Fruit fly (Drosophila melanogaster): ENCODE results near the gene CG10553.

The CG10553 gene

DNA sequence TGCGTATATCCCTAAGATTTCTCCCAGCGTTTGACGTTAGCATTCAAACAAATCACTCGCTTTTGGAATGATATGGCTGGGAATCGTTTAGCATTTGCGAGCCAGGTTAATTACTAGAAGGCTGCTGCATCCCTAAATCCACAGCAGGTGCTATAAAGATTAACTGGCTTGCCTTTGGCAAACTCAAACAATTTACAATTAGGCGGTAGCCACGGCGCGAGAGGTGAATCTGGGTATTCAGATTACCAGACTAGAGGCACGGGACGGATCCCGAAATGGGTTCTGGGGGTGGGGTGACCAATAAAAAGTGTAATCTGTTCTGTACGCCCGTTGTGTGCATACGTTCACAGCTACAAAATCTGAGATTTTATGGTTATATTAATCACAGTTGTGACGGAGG is 36.7 kb downstream of the CG10553 start, which contains the start of gene CG11892 (continued):
- TF ChIP-seq Hsf (GFP tag; optimal IDR thresholded peaks at IDR 0.05): no peak
- no peak for TF ChIP-seq lola (GFP tag; optimal IDR thresholded peaks at IDR 0.05)
- TF ChIP-seq chinmo (GFP tag; IDR thresholded peaks at IDR 0.05; ENCODE audit: partially characterized antibody): no peak
- TF ChIP-seq cas (GFP tag; IDR thresholded peaks at IDR 0.05): no peak
- TF ChIP-seq vnd (GFP tag; IDR thresholded peaks at IDR 0.05; ENCODE audit: partially characterized antibody): no peak
- no peak for TF ChIP-seq Dref (GFP tag; IDR thresholded peaks at IDR 0.05)
- no peak for TF ChIP-seq CG6254 (GFP tag; optimal IDR thresholded peaks at IDR 0.05)
- no peak for TF ChIP-seq run (tag; optimal IDR thresholded peaks at IDR 0.05)
- no peak for TF ChIP-seq Kr (GFP tag; optimal IDR thresholded peaks at IDR 0.05)
- peak; percentile 48 for TF ChIP-seq sug (tag; optimal IDR thresholded peaks at IDR 0.05)
- no peak for TF ChIP-seq nom (GFP tag; optimal IDR thresholded peaks at IDR 0.05)
- TF ChIP-seq al (GFP tag; IDR thresholded peaks at IDR 0.05): no peak
- TF ChIP-seq cato (GFP tag; optimal IDR thresholded peaks at IDR 0.05; ENCODE audit: borderline replicate concordance): no peak
- TF ChIP-seq GATAe (GFP tag; conservative IDR thresholded peaks at IDR 0.05): no peak
- TF ChIP-seq trem (tag; optimal IDR thresholded peaks at IDR 0.05): no peak
- TF ChIP-seq aop (GFP tag; IDR thresholded peaks at IDR 0.05): no peak
- no peak for TF ChIP-seq CG15073 (GFP tag; optimal IDR thresholded peaks at IDR 0.05)
- no peak for TF ChIP-seq CG4730 (GFP tag; IDR thresholded peaks at IDR 0.05)
- no peak for TF ChIP-seq grn (GFP tag; optimal IDR thresholded peaks at IDR 0.05)
- TF ChIP-seq Sin3A (optimal IDR thresholded peaks at IDR 0.05): no peak
- no peak for TF ChIP-seq Xbp1 (GFP tag; optimal IDR thresholded peaks at IDR 0.05)
- TF ChIP-seq hth (optimal IDR thresholded peaks at IDR 0.05): no peak
- TF ChIP-seq esg (GFP tag; conservative IDR thresholded peaks at IDR 0.05): no peak
- TF ChIP-seq lmd (GFP tag; IDR thresholded peaks at IDR 0.05): no peak
- TF ChIP-seq gcm2 (GFP tag; optimal IDR thresholded peaks at IDR 0.05): no peak
- no peak for TF ChIP-seq HLHmδ (GFP tag; optimal IDR thresholded peaks at IDR 0.05)
- peak; percentile 52 for TF ChIP-seq BtbVII (GFP tag; optimal IDR thresholded peaks at IDR 0.05)
- TF ChIP-seq CG7372 (GFP tag; IDR thresholded peaks at IDR 0.05): no peak
- no peak for TF ChIP-seq ab (GFP tag; optimal IDR thresholded peaks at IDR 0.05)
- no peak for TF ChIP-seq CG13123 (GFP tag; optimal IDR thresholded peaks at IDR 0.05)
- TF ChIP-seq jigr1 (GFP tag; IDR thresholded peaks at IDR 0.05): no peak
- peak; percentile 45; the same call in 1 of the 3 replicates for TF ChIP-seq otp (GFP tag; IDR thresholded peaks at IDR 0.05)
- TF ChIP-seq CG43689 (GFP tag; IDR thresholded peaks at IDR 0.05): no peak
- TF ChIP-seq mld (GFP tag; IDR thresholded peaks at IDR 0.05; ENCODE audit: partially characterized antibody): no peak
- no peak for TF ChIP-seq twi (tag; optimal IDR thresholded peaks at IDR 0.05)
- TF ChIP-seq Trl (optimal IDR thresholded peaks at IDR 0.05): no peak
- TF ChIP-seq Trl (GFP tag; optimal IDR thresholded peaks at IDR 0.05): no peak
- no peak for TF ChIP-seq CG16779 (GFP tag; IDR thresholded peaks at IDR 0.05)
- TF ChIP-seq tap (tag; optimal IDR thresholded peaks at IDR 0.05): peak; percentile 52
- no peak for TF ChIP-seq gro (GFP tag; optimal IDR thresholded peaks at IDR 0.05)
- no peak for TF ChIP-seq CG8478 (optimal IDR thresholded peaks at IDR 0.05)
- no peak for TF ChIP-seq Dip2 (GFP tag; IDR thresholded peaks at IDR 0.05)
- no peak for TF ChIP-seq cad (GFP tag; optimal IDR thresholded peaks at IDR 0.05)
- TF ChIP-seq CG7745 (tag; optimal IDR thresholded peaks at IDR 0.05): no peak
- TF ChIP-seq Tbp (GFP tag; optimal IDR thresholded peaks at IDR 0.05): no peak
- TF ChIP-seq cg (GFP tag; optimal IDR thresholded peaks at IDR 0.05): no peak
- no peak for TF ChIP-seq CG8765 (GFP tag; IDR thresholded peaks at IDR 0.05)
- TF ChIP-seq Vsx1 (GFP tag; optimal IDR thresholded peaks at IDR 0.05): peak; percentile 45
- no peak for TF ChIP-seq D (optimal IDR thresholded peaks at IDR 0.05)
- no peak for TF ChIP-seq D (GFP tag; optimal IDR thresholded peaks at IDR 0.05)
- TF ChIP-seq org-1 (GFP tag; optimal IDR thresholded peaks at IDR 0.05): peak; percentile 21
- peak; percentile 26 for TF ChIP-seq CG10209 (GFP tag; optimal IDR thresholded peaks at IDR 0.05)
- no peak for TF ChIP-seq CG14860 (GFP tag; IDR thresholded peaks at IDR 0.05; ENCODE audit: partially characterized antibody)
- no peak for TF ChIP-seq CkIIα-i1 (GFP tag; IDR thresholded peaks at IDR 0.05)

Data from whole organism, embryonic.